Fruit fly (Drosophila melanogaster) Kc167 (cell line): Measurements from ENCODE around the gene att-ORFB.

Experiments used
- Myc ChIP-seq: fragments of >200 bp; optimal IDR thresholded peaks from 2 replicates; lab custom pipeline; 2017; ENCODE audit warnings: missing external identifiers
- Sin3A ChIP-seq: fragments of >200 bp; optimal IDR thresholded peaks from 2 replicates; lab custom pipeline; 2018; ENCODE audit warnings: missing external identifiers
- h ChIP-seq: fragments of >200 bp; optimal IDR thresholded peaks from 3 replicates; lab custom pipeline; 2018; ENCODE audit warnings: missing external identifiers
- insv ChIP-seq: fragments of >200 bp; optimal IDR thresholded peaks from 3 replicates; lab custom pipeline; 2018; ENCODE audit warnings: missing external identifiers
- psq ChIP-seq: fragments of >200 bp; optimal IDR thresholded peaks from 2 replicates; lab custom pipeline; 2017; ENCODE audit warnings: missing external identifiers
- ttk ChIP-seq: sonication (Bioruptor generic); optimal IDR thresholded peaks from 2 replicates; lab custom pipeline; 2017; ENCODE audit warnings: missing external identifiers

The att-ORFB gene

dm6 chr3R:20542283-20543144, 11.7 kb downstream of the att-ORFB start:
- TF ChIP-seq ttk (no peak), Sin3A (lab: Kevin White, UChicago) (no peak), insv (lab: Kevin White, UChicago) (no peak), h (lab: Kevin White, UChicago) (no peak), Myc (lab: Kevin White, UChicago) (no peak), psq (lab: Kevin White, UChicago) (no peak)

- no peak for TF ChIP-seq Myc (lab: Kevin White, UChicago)
- no peak for TF ChIP-seq psq (lab: Kevin White, UChicago)
- no peak for TF ChIP-seq ttk
- no peak for TF ChIP-seq Sin3A (lab: Kevin White, UChicago)
- TF ChIP-seq h (lab: Kevin White, UChicago), result no peak
Measured at dm6 chr3R:20534575-20534974, 19.6 kb downstream of the att-ORFB start, which contains the start of the genes MtnE and MtnD. Gene MtnE, minus strand, starts transcription at chr3R:20534704. Gene MtnD, plus strand, starts transcription at chr3R:20534962.

DNA sequence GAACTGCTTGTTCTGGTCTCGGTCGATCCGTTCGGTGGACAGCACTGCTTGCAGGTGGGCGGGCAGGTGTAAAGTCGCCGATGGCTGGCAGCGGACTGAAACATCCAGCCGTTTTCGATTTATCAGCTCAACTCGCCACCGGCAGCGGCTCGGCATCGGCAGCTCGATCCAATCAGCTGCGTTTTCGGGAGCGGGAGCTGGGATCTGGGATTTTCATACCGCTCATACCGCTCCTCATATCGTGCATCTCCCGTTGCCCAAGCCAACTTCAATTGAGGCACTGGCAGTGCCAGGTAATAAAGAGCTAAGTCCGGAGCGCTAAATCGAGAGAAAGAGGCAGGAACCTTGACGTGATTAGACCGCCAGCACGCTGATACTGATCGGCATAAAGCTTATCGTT, 41.8 kb downstream of the att-ORFB start, which contains the start of gene MFS9:
MFS9 (minus strand) TSS at position 101 of the 400 bp plus-strand sequence.
- TF ChIP-seq ttk (no peak), Myc (lab: Kevin White, UChicago) (no peak), psq (lab: Kevin White, UChicago) (no peak), Sin3A (lab: Kevin White, UChicago) (no peak), h (lab: Kevin White, UChicago) (no peak), insv (lab: Kevin White, UChicago) (no peak)

DNA sequence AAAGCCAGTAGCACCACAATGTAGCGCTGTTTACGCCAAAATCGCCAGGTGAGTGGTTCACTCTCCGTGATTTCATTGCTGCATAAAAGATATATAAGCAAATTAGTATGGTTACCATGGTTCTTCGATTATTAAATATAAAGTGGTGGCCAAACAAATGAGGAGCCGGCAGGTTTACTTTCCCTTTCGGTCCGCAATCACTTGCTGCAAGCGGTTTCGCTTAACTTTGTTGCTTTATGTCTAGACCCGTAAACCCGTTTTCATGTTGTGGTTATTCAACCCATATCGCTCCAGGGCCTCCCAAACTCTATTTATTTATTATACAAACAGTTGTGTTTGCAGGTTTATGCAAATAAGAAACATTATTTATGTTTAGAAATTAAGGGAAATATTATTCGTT, 44.8 kb downstream of the att-ORFB start:
- TF ChIP-seq Myc (lab: Kevin White, UChicago), result no peak
- TF ChIP-seq Sin3A (lab: Kevin White, UChicago), result no peak
- TF ChIP-seq ttk, result no peak
- TF ChIP-seq h (lab: Kevin White, UChicago), result no peak
- no peak for TF ChIP-seq insv (lab: Kevin White, UChicago)

dm6 chr3R:20504488-20504887, 49.7 kb downstream of the att-ORFB start, which contains the start of gene Or92a:
Gene Or92a, plus strand, starts transcription at chr3R:20504788.
- TF ChIP-seq Myc (lab: Kevin White, UChicago), result no peak
- no peak for TF ChIP-seq Sin3A (lab: Kevin White, UChicago)
- no peak for TF ChIP-seq insv (lab: Kevin White, UChicago)
- no peak for TF ChIP-seq ttk
- no peak for TF ChIP-seq psq (lab: Kevin White, UChicago)
- no peak for TF ChIP-seq h (lab: Kevin White, UChicago)

dm6 chr3R:20503646-20504045, 50.6 kb downstream of the att-ORFB start, which contains the start of gene MtnB:
Gene MtnB, minus strand, starts transcription at chr3R:20503746.
- TF ChIP-seq psq (lab: Kevin White, UChicago) (no peak), Sin3A (lab: Kevin White, UChicago) (no peak), h (lab: Kevin White, UChicago) (no peak), insv (lab: Kevin White, UChicago) (no peak), Myc (lab: Kevin White, UChicago) (no peak), ttk (no peak)
